Fruit fly (Drosophila melanogaster) whole organism, embryonic: ENCODE measurements around the gene yellow-e.

Experiments
- CG10209 ChIP-seq: fragments of 200-800 bp; sonication (Bioruptor generic); optimal IDR thresholded peaks from 3 replicates; lab custom pipeline; 2017; ENCODE audit warnings: missing biosample characterization, mild to moderate bottlenecking, missing genetic modification characterization, missing genetic modification reagents
- CG10274 ChIP-seq: fragments of 200-800 bp; sonication (Bioruptor generic); optimal IDR thresholded peaks from 3 replicates; lab custom pipeline; 2017; ENCODE audit warnings: missing biosample characterization, mild to moderate bottlenecking, missing genetic modification characterization
- CG10431 ChIP-seq: fragments of 200-800 bp; sonication (Bioruptor generic); optimal IDR thresholded peaks from 3 replicates; lab custom pipeline; 2018; ENCODE audit warnings: missing biosample characterization, mild to moderate bottlenecking, missing genetic modification characterization
- CG12104 ChIP-seq: fragments of 200-800 bp; sonication (Bioruptor generic); optimal IDR thresholded peaks from 3 replicates; lab custom pipeline; 2016; ENCODE audit warnings: missing biosample characterization, missing genetic modification characterization
- CG13287 ChIP-seq: fragments of 200-800 bp; sonication (Bioruptor generic); IDR thresholded peaks from 2 replicates; pipeline ENCODE4 v1.3.6; 2022; ENCODE audit warnings: missing biosample characterization, missing genetic modification characterization; ENCODE audit not compliant: partially characterized antibody
- CG13624 ChIP-seq: fragments of 200-800 bp; sonication (Bioruptor generic); optimal IDR thresholded peaks from 2 replicates; lab custom pipeline; 2016; ENCODE audit warnings: missing biosample characterization, missing genetic modification characterization
- CG15011 ChIP-seq: fragments of 200-800 bp; sonication (Bioruptor generic); optimal IDR thresholded peaks from 3 replicates; lab custom pipeline; 2018; ENCODE audit warnings: missing biosample characterization, mild to moderate bottlenecking, missing genetic modification characterization
- CG17829 ChIP-seq: fragments of 200-800 bp; optimal IDR thresholded peaks from 2 replicates; lab custom pipeline; 2019; ENCODE audit warnings: missing biosample characterization, mild to moderate bottlenecking, missing genetic modification characterization, moderate library complexity
- CG18011 ChIP-seq: fragments of 200-800 bp; sonication (Bioruptor generic); optimal IDR thresholded peaks from 2 replicates; lab custom pipeline; 2017; ENCODE audit warnings: missing biosample characterization, missing genetic modification characterization, mild to moderate bottlenecking, moderate library complexity, missing genotype
- CG2129 ChIP-seq: fragments of 200-800 bp; sonication (Bioruptor generic); IDR thresholded peaks from 2 replicates; pipeline ENCODE4 v1.3.6; 2022; ENCODE audit warnings: missing biosample characterization, missing genetic modification characterization; ENCODE audit not compliant: partially characterized antibody
- CG31365 ChIP-seq: fragments of 200-800 bp; sonication (Bioruptor generic); optimal IDR thresholded peaks from 2 replicates; lab custom pipeline; 2018; ENCODE audit warnings: missing biosample characterization, mild to moderate bottlenecking, missing genetic modification characterization
- CG3995 ChIP-seq: fragments of 200-800 bp; sonication (Bioruptor generic); optimal IDR thresholded peaks from 3 replicates; lab custom pipeline; 2016; ENCODE audit warnings: missing biosample characterization, missing genetic modification characterization
- CG4328 ChIP-seq: fragments of 200-800 bp; sonication (Bioruptor generic); optimal IDR thresholded peaks from 3 replicates; lab custom pipeline; 2017; ENCODE audit warnings: missing biosample characterization, missing genetic modification reagents, missing genetic modification characterization
- CG4854 ChIP-seq: fragments of 200-800 bp; sonication (Bioruptor generic); optimal IDR thresholded peaks from 2 replicates; lab custom pipeline; 2016; ENCODE audit warnings: missing biosample characterization, missing genetic modification characterization, inconsistent platforms
- CG5953 ChIP-seq: fragments of 200-800 bp; sonication (Bioruptor generic); IDR thresholded peaks from 2 replicates; pipeline ENCODE4 v1.3.6; 2022; ENCODE audit warnings: missing biosample characterization, missing genetic modification characterization
- CG7357 ChIP-seq: fragments of 200-800 bp; sonication (Bioruptor generic); IDR thresholded peaks from 3 replicates; pipeline ENCODE4 v1.3.6; 2022; ENCODE audit warnings: missing biosample characterization, missing genetic modification characterization
- CG8089 ChIP-seq: fragments of 200-800 bp; sonication (Bioruptor generic); optimal IDR thresholded peaks from 3 replicates; lab custom pipeline; 2016; ENCODE audit warnings: missing biosample characterization, missing genetic modification characterization
- CG9437 ChIP-seq: fragments of 200-800 bp; sonication (Bioruptor generic); optimal IDR thresholded peaks from 2 replicates; lab custom pipeline; 2018; ENCODE audit warnings: missing biosample characterization, mild to moderate bottlenecking, missing genetic modification characterization
- CHES-1-like ChIP-seq: fragments of 200-800 bp; sonication (Bioruptor generic); optimal IDR thresholded peaks from 2 replicates; lab custom pipeline; 2016; ENCODE audit warnings: missing biosample characterization, missing genetic modification characterization
- D ChIP-seq, 2 experiments: fragments of 200-800 bp in 1 of 2; fragments of >200 bp in 1 of 2; sonication (Bioruptor generic) in 1 of 2; optimal IDR thresholded peaks; 2 replicates in 1 of 2; 3 replicates in 1 of 2; lab custom pipeline; 2017; ENCODE audit warnings: mild to moderate bottlenecking in 1 of 2, missing biosample characterization in 1 of 2, missing genetic modification characterization in 1 of 2, missing genetic modification reagents in 1 of 2
- D19A ChIP-seq: fragments of 200-800 bp; optimal IDR thresholded peaks from 3 replicates; lab custom pipeline; 2019; ENCODE audit warnings: missing biosample characterization, mild to moderate bottlenecking, missing genetic modification characterization, moderate library complexity
- E2f1 ChIP-seq: fragments of 200-800 bp; sonication (Bioruptor generic); IDR thresholded peaks from 2 replicates; pipeline ENCODE4 v1.3.6; 2022; ENCODE audit warnings: missing biosample characterization, missing genetic modification characterization
- Hr78 ChIP-seq, 2 experiments: fragments of 200-800 bp in 1 of 2; fragments of >200 bp in 1 of 2; sonication (Bioruptor generic) in 1 of 2; optimal IDR thresholded peaks; 2 replicates each; lab custom pipeline; 2017 to 2019; ENCODE audit warnings: missing biosample characterization in 2 of 2, missing genetic modification characterization in 2 of 2, mild to moderate bottlenecking in 1 of 2, moderate library complexity in 1 of 2
- NK7.1 ChIP-seq: fragments of 200-800 bp; sonication (Bioruptor generic); optimal IDR thresholded peaks from 3 replicates; lab custom pipeline; 2016; ENCODE audit warnings: missing biosample characterization, missing genetic modification characterization
- Nf-YA ChIP-seq: fragments of 200-800 bp; sonication (Bioruptor generic); IDR thresholded peaks from 2 replicates; pipeline ENCODE4 v1.3.6; 2022; ENCODE audit warnings: missing biosample characterization, missing genetic modification characterization
- Six4 ChIP-seq: fragments of 200-800 bp; sonication (Bioruptor generic); optimal IDR thresholded peaks from 2 replicates; lab custom pipeline; 2016; ENCODE audit warnings: missing biosample characterization, missing genetic modification characterization
- Sry-β ChIP-seq: fragments of 200-800 bp; sonication (Bioruptor generic); optimal IDR thresholded peaks from 2 replicates; lab custom pipeline; 2018; ENCODE audit warnings: missing biosample characterization, mild to moderate bottlenecking, missing genetic modification characterization, moderate library complexity
- bab2 ChIP-seq: fragments of 200-800 bp; sonication (Bioruptor generic); optimal IDR thresholded peaks from 2 replicates; lab custom pipeline; 2016; ENCODE audit warnings: missing biosample characterization, missing genetic modification characterization
- bbx ChIP-seq: fragments of 200-800 bp; sonication (Bioruptor generic); IDR thresholded peaks from 2 replicates; pipeline ENCODE4 v1.3.6; 2022; ENCODE audit warnings: missing biosample characterization, missing genetic modification characterization; ENCODE audit not compliant: partially characterized antibody
- cad ChIP-seq: fragments of >200 bp; optimal IDR thresholded peaks from 2 replicates; lab custom pipeline; 2017; ENCODE audit warnings: missing biosample characterization, missing genetic modification characterization
- dysf ChIP-seq: fragments of 200-800 bp; sonication (Bioruptor generic); IDR thresholded peaks from 3 replicates; pipeline ENCODE4 v1.3.6; 2022; ENCODE audit warnings: missing biosample characterization, missing genetic modification characterization
- exex ChIP-seq: fragments of 200-800 bp; sonication (Bioruptor generic); optimal IDR thresholded peaks from 4 replicates; lab custom pipeline; 2018; ENCODE audit warnings: missing biosample characterization, mild to moderate bottlenecking, missing genetic modification characterization, moderate library complexity
- fd102C ChIP-seq: fragments of 200-800 bp; sonication (Bioruptor generic); optimal IDR thresholded peaks from 2 replicates; lab custom pipeline; 2018; ENCODE audit warnings: missing biosample characterization, mild to moderate bottlenecking, missing genetic modification characterization, moderate library complexity
- hkb ChIP-seq, 2 experiments: fragments of 200-800 bp in 1 of 2; fragments of >200 bp in 1 of 2; sonication (Bioruptor generic) in 1 of 2; IDR thresholded peaks in 1 of 2; optimal IDR thresholded peaks in 1 of 2; 2 replicates each; pipeline versions ENCODE4 v1.3.6 to Lab custom; 2017 to 2022; ENCODE audit warnings: missing biosample characterization in 1 of 2, missing genetic modification characterization in 1 of 2
- kay ChIP-seq: fragments of 200-800 bp; sonication (Bioruptor generic); optimal IDR thresholded peaks from 2 replicates; lab custom pipeline; 2016; ENCODE audit warnings: missing biosample characterization, missing genetic modification characterization
- knrl ChIP-seq: fragments of 200-800 bp; sonication (Bioruptor generic); IDR thresholded peaks from 3 replicates; pipeline ENCODE4 v1.3.6; 2022; ENCODE audit warnings: missing biosample characterization, missing genetic modification characterization; ENCODE audit not compliant: partially characterized antibody
- org-1 ChIP-seq: fragments of 200-800 bp; sonication (Bioruptor generic); optimal IDR thresholded peaks from 2 replicates; lab custom pipeline; 2017; ENCODE audit warnings: missing biosample characterization, missing genetic modification characterization
- schlank ChIP-seq: fragments of 200-800 bp; sonication (Bioruptor generic); optimal IDR thresholded peaks from 2 replicates; lab custom pipeline; 2018; ENCODE audit warnings: missing biosample characterization, mild to moderate bottlenecking, missing genetic modification characterization
- slbo ChIP-seq: fragments of 200-800 bp; sonication (Bioruptor generic); IDR thresholded peaks from 2 replicates; pipeline ENCODE4 v1.3.6; 2022; ENCODE audit warnings: missing biosample characterization, missing genetic modification characterization
- sqz ChIP-seq: fragments of 200-800 bp; sonication (Bioruptor generic); optimal IDR thresholded peaks from 3 replicates; lab custom pipeline; 2018; ENCODE audit warnings: missing biosample characterization, mild to moderate bottlenecking, missing genetic modification characterization
- tll ChIP-seq, 2 experiments: fragments of 200-800 bp in 1 of 2; fragments of >200 bp in 1 of 2; sonication (Bioruptor generic) in 1 of 2; optimal IDR thresholded peaks; 2 replicates each; lab custom pipeline; 2017 to 2019; ENCODE audit warnings: missing biosample characterization in 2 of 2, missing genetic modification characterization in 2 of 2, mild to moderate bottlenecking in 1 of 2, moderate library complexity in 1 of 2
- tup ChIP-seq: fragments of 200-800 bp; sonication (Bioruptor generic); optimal IDR thresholded peaks from 2 replicates; lab custom pipeline; 2016; ENCODE audit warnings: missing biosample characterization, mild to moderate bottlenecking, missing genetic modification characterization, moderate library complexity
- unc-4 ChIP-seq: fragments of 200-800 bp; sonication (Bioruptor generic); IDR thresholded peaks from 2 replicates; pipeline ENCODE4 v1.3.6; 2022; ENCODE audit warnings: missing biosample characterization, missing genetic modification characterization; ENCODE audit not compliant: partially characterized antibody
- unpg ChIP-seq: fragments of 200-800 bp; sonication (Bioruptor generic); optimal IDR thresholded peaks from 3 replicates; lab custom pipeline; 2018; ENCODE audit warnings: missing biosample characterization, mild to moderate bottlenecking, missing genetic modification characterization, moderate library complexity
- vvl ChIP-seq: fragments of 200-800 bp; sonication (Bioruptor generic); IDR thresholded peaks from 2 replicates; pipeline ENCODE4 v1.3.6; 2022; ENCODE audit warnings: missing biosample characterization, missing genetic modification characterization
- zfh2 ChIP-seq: fragments of 200-800 bp; sonication (Bioruptor generic); optimal IDR thresholded peaks from 2 replicates; lab custom pipeline; 2016; ENCODE audit warnings: missing biosample characterization, missing genetic modification characterization

yellow-e gene

DNA sequence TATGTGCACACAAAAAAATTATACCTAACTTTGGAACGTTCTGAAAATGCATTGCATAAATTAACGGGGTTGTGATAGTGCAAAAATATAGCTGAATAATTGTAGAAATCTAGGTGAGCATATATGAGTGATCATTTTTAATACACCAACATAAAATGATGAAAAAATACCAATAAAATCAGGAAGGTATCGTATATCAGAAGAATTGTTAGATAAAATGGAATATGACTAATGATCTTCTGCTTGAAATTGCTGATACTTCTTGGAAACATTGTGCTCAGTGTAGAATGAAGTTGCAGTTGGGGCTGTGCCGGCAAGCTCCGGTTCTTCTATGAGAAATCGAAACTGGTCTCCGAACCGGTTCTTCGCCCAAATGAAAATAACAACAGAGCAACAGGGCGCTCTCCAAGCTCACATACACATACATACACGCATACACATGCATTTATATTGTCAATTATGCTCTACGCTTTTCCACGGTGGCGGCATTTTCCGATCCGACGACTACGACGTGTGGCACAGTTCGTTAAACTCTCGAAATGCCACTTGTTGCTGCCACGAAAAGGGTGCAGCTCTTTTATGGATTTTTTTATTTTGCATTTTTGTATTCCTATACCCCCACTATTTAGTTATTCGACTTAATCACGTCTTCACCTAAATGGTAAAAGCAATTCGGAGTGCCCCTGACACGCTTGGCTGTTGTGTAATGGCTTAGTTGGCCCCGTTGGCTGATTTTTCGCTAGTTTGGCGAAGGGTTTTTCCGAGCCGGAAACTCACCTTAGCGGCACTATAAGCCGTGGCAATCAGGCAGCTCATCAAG is 14.0 kb downstream of the yellow-e start (continued):
- TF ChIP-seq bbx (GFP tag; lab: Robert Waterston, UW) (no peak), CG13287 (GFP tag; lab: Robert Waterston, UW) (no peak), cad (no peak), zfh2 (GFP tag; lab: Kevin White, UChicago) (peak; percentile 86), CG18011 (GFP tag; lab: Kevin White, UChicago) (peak; percentile 64), E2f1 (peak; percentile 88), vvl (GFP tag; lab: Robert Waterston, UW) (peak; percentile 89), D19A (peak; percentile 84), Nf-YA (GFP tag; lab: Robert Waterston, UW) (0 out of 2 replicates have a peak, but pooled peaks have one; percentile 14), CG15011 (GFP tag; lab: Kevin White, UChicago) (peak; percentile 77), CG10209 (peak; percentile 94), knrl (GFP tag; lab: Robert Waterston, UW) (no peak), schlank (tag; lab: Kevin White, UChicago) (peak; percentile 67), exex (tag; lab: Kevin White, UChicago) (peak; percentile 12), org-1 (GFP tag; lab: Kevin White, UChicago) (peak; percentile 88), fd102C (GFP tag; lab: Kevin White, UChicago) (no peak), Sry-β (GFP tag; lab: Kevin White, UChicago) (peak; percentile 49), dysf (GFP tag; lab: Robert Waterston, UW) (peak; percentile 93), CG2129 (GFP tag; lab: Robert Waterston, UW) (no peak), bab2 (peak; percentile 87), CG8089 (GFP tag; lab: Kevin White, UChicago) (peak; percentile 84), unpg (peak; percentile 92), NK7.1 (GFP tag; lab: Kevin White, UChicago) (peak; percentile 58), CG5953 (GFP tag; lab: Robert Waterston, UW) (peak; percentile 70), kay (GFP tag; lab: Kevin White, UChicago) (peak; percentile 69), CG7357 (GFP tag; lab: Robert Waterston, UW) (peak; percentile 72; the same call in 2 of the 3 replicates), CG3995 (peak; percentile 28), CG13624 (GFP tag; lab: Kevin White, UChicago) (peak; percentile 88), CG12104 (peak; percentile 69), CG17829 (peak; percentile 93), CG31365 (tag; lab: Kevin White, UChicago) (peak; percentile 67), slbo (GFP tag; lab: Robert Waterston, UW) (peak; percentile 82), CG10431 (peak; percentile 76), CG4854 (GFP tag; lab: Kevin White, UChicago) (peak; percentile 83), CHES-1-like (peak; percentile 89), CG4328 (GFP tag; lab: Kevin White, UChicago) (peak; percentile 73), Six4 (GFP tag; lab: Kevin White, UChicago) (peak; percentile 85), CG9437 (GFP tag; lab: Kevin White, UChicago) (peak; percentile 88), hkb (optimal IDR thresholded peaks at IDR 0.05; lab: Kevin White, UChicago) (no peak), hkb (GFP tag; IDR thresholded peaks at IDR 0.05; lab: Robert Waterston, UW) (peak; percentile 89), D (optimal IDR thresholded peaks at IDR 0.05; lab: Kevin White, UChicago) (no peak), D (GFP tag; optimal IDR thresholded peaks at IDR 0.05; lab: Kevin White, UChicago) (peak; percentile 80), tll (GFP tag; optimal IDR thresholded peaks at IDR 0.05; lab: Kevin White, UChicago) (no peak), CG10274 (GFP tag; lab: Kevin White, UChicago) (peak; percentile 77), sqz (peak; percentile 53), Hr78 (GFP tag; optimal IDR thresholded peaks at IDR 0.05; lab: Kevin White, UChicago) (peak in 1 of 2 experiments; percentile 73), unc-4 (GFP tag; lab: Robert Waterston, UW) (no peak), tup (peak; percentile 54)
